Worm (Caenorhabditis elegans) whole organism, mixed stage, embryonic: ENCODE results near the gene F22F7.7.
"Not testable (repeated sequence)": the region's sequence is repeated elsewhere in the genome, so short reads cannot be mapped to it uniquely, and the experiment has no call there.

ENCODE experiments used
- bed-3 ChIP-seq: fragments of 200-800 bp; sonication (Bioruptor generic); optimal IDR thresholded peaks from 3 replicates; lab custom pipeline; 2018; ENCODE audit warnings: mild to moderate bottlenecking, missing genetic modification characterization, moderate library complexity, missing compliant biosample characterization
- blmp-1 ChIP-seq: fragments of 150-350 bp; optimal IDR thresholded peaks from 2 replicates; lab custom pipeline; 2014; ENCODE audit warnings: missing biosample characterization, missing genetic modification characterization
- ceh-43 ChIP-seq: fragments of 200-800 bp; sonication (Bioruptor generic); optimal IDR thresholded peaks from 2 replicates; lab custom pipeline; 2018; ENCODE audit warnings: mild to moderate bottlenecking, missing genetic modification characterization, moderate library complexity, missing compliant biosample characterization
- ces-1 ChIP-seq: fragments of 150-350 bp; optimal IDR thresholded peaks from 2 replicates; lab custom pipeline; 2014; ENCODE audit warnings: missing biosample characterization, missing genetic modification reagents, missing genetic modification characterization
- cnd-1 ChIP-seq: fragments of 200-800 bp; sonication (Bioruptor generic); optimal IDR thresholded peaks from 2 replicates; lab custom pipeline; 2018; ENCODE audit warnings: mild to moderate bottlenecking, missing genetic modification characterization, missing compliant biosample characterization
- elt-1 ChIP-seq: sonication (generic microtip); optimal IDR thresholded peaks from 2 replicates; lab custom pipeline; 2017; ENCODE audit warnings: missing genetic modification characterization, mild to moderate bottlenecking, missing compliant biosample characterization, antibody characterized with exemption, moderate library complexity, borderline replicate concordance; ENCODE audit not compliant: insufficient read depth
- flh-1 ChIP-seq: fragments of 200-800 bp; sonication (Bioruptor generic); optimal IDR thresholded peaks from 2 replicates; lab custom pipeline; 2018; ENCODE audit warnings: mild to moderate bottlenecking, missing genetic modification characterization, moderate library complexity, missing compliant biosample characterization
- ham-2 ChIP-seq: fragments of 200-800 bp; sonication (Bioruptor generic); optimal IDR thresholded peaks from 2 replicates; lab custom pipeline; 2018; ENCODE audit warnings: mild to moderate bottlenecking, missing genetic modification characterization, missing compliant biosample characterization
- hlh-1 ChIP-seq: fragments of 150-350 bp; optimal IDR thresholded peaks from 2 replicates; lab custom pipeline; 2014; ENCODE audit warnings: missing biosample characterization, missing genetic modification reagents, missing genetic modification characterization
- lin-13 ChIP-seq: fragments of 150-350 bp; optimal IDR thresholded peaks from 2 replicates; lab custom pipeline; 2014; ENCODE audit warnings: missing biosample characterization, missing genetic modification characterization
- lin-32 ChIP-seq: fragments of 200-800 bp; sonication (Bioruptor generic); optimal IDR thresholded peaks from 2 replicates; lab custom pipeline; 2018; ENCODE audit warnings: mild to moderate bottlenecking, missing genetic modification characterization, missing compliant biosample characterization
- lsy-2 ChIP-seq: fragments of 150-350 bp; optimal IDR thresholded peaks from 2 replicates; lab custom pipeline; 2014; ENCODE audit warnings: missing biosample characterization, missing genetic modification characterization
- mep-1 ChIP-seq: fragments of 150-350 bp; optimal IDR thresholded peaks from 2 replicates; lab custom pipeline; 2017; ENCODE audit warnings: missing biosample characterization, missing genetic modification reagents, missing genetic modification characterization, inconsistent platforms
- mls-2 ChIP-seq: sonication (generic microtip); optimal IDR thresholded peaks from 2 replicates; lab custom pipeline; 2016; ENCODE audit warnings: mild to moderate bottlenecking, missing genetic modification characterization, moderate library complexity, missing compliant biosample characterization
- nhr-12 ChIP-seq: fragments of 150-350 bp; optimal IDR thresholded peaks from 2 replicates; lab custom pipeline; 2014; ENCODE audit warnings: missing biosample characterization, missing genetic modification characterization
- nhr-237 ChIP-seq: fragments of 150-350 bp; optimal IDR thresholded peaks from 2 replicates; lab custom pipeline; 2014; ENCODE audit warnings: missing biosample characterization, missing genetic modification characterization
- nhr-28 ChIP-seq: fragments of 150-350 bp; optimal IDR thresholded peaks from 2 replicates; lab custom pipeline; 2014; ENCODE audit warnings: missing biosample characterization, missing genetic modification characterization
- pha-4 ChIP-seq: fragments of 150-350 bp; optimal IDR thresholded peaks from 2 replicates; lab custom pipeline; 2018; ENCODE audit warnings: missing biosample characterization, missing genetic modification reagents, missing genetic modification characterization
- snpc-4 ChIP-seq: fragments of 150-350 bp; optimal IDR thresholded peaks from 2 replicates; lab custom pipeline; 2014; ENCODE audit warnings: missing biosample characterization, missing genetic modification characterization
- sptf-1 ChIP-seq: sonication (generic microtip); optimal IDR thresholded peaks from 2 replicates; lab custom pipeline; 2017; ENCODE audit warnings: mild to moderate bottlenecking, missing genetic modification characterization, moderate library complexity, missing compliant biosample characterization
- tbx-8 ChIP-seq: fragments of 200-800 bp; sonication (Bioruptor generic); optimal IDR thresholded peaks from 2 replicates; lab custom pipeline; 2018; ENCODE audit warnings: mild to moderate bottlenecking, missing genetic modification characterization, moderate library complexity, missing compliant biosample characterization
- unc-120 ChIP-seq: sonication (generic microtip); optimal IDR thresholded peaks from 2 replicates; lab custom pipeline; 2017; ENCODE audit warnings: missing genetic modification characterization, missing compliant biosample characterization; ENCODE audit not compliant: poor library complexity, severe bottlenecking
- unc-62 ChIP-seq: fragments of 150-350 bp; optimal IDR thresholded peaks from 2 replicates; lab custom pipeline; 2014; ENCODE audit warnings: missing biosample characterization, missing genetic modification reagents, missing genetic modification characterization
- zip-8 ChIP-seq: fragments of 150-350 bp; optimal IDR thresholded peaks from 2 replicates; lab custom pipeline; 2014; ENCODE audit warnings: missing biosample characterization, missing genetic modification characterization

The F22F7.7 gene

DNA sequence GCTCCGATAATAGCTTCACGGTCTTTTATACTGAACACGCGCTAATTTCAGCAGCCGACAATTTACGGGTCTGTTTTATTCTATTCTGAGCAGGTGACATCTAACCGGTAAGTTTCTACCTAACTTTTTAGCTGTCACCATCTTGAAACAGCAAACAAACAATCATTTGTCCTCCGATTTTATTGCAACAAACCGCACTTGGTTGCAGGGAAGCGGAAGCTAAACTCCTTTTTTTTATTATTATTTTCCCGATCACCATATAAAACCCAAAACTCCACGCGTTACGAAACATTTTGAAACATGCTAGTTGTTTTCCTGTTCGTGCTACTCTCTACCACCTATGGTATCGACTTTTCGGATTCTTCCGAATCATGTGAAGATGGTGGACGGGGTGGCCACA is 42.2 kb downstream of the F22F7.7 start, which contains the start of gene clec-208:
TSS of gene clec-208 (plus strand) at position 301 of the 400 bp plus-strand sequence.
- TF ChIP-seq nhr-28 (tag; lab: Kevin White, UChicago) (no peak), hlh-1 (no peak), unc-120 (tag; lab: Kevin White, UChicago) (no peak), blmp-1 (tag; lab: Kevin White, UChicago) (no peak)

DNA sequence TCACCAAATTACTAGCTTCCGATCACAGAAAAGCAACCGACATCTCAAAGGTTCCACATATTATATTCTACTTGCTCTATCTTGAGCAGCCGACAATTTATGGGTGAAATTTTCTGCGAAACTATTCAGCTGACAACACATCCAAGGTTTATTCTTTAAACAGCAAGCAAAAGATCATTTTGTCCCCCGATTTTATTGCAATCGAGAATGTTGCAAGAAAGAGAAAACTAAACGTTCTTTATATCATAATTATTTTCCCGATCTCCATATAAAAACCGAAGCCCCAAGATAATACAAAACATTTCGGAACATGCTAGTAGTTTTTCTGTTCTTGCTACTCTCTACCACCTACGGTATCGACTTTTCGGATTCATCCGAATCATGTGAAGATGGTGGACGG is 44.1 kb downstream of the F22F7.7 start, which contains the start of gene clec-207:
TSS of gene clec-207 (plus strand) at position 301 of the 400 bp plus-strand sequence.
- TF ChIP-seq snpc-4 (tag; lab: Kevin White, UChicago), result no peak

DNA sequence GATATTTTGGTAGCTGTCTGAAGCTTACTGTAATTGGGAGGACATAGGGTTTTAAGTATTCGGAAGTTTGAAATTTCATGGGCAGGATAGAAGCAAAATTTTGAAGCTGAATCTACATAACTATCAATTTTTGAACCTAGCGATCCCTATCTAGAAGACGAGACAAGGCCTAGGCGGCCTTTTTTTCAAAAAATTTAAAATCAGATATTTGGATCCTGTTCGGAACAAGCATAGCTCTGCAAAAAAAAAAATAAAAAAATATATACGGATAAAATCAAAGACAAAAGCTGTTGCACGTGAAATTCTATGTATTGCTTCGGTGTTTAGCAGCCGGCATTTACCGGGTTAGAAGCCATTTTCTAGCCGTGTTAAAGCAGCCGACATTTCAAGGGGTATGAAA is 44.6 kb downstream of the F22F7.7 start, which contains the start of gene F36F12.2:
TSS of gene F36F12.2 (minus strand) at position 101 of the 400 bp plus-strand sequence.
- TF ChIP-seq mep-1 (no peak), blmp-1 (tag; lab: Kevin White, UChicago) (no peak), lin-32 (GFP tag; lab: Kevin White, UChicago) (no peak), nhr-28 (tag; lab: Kevin White, UChicago) (no peak), unc-62 (GFP tag; lab: Kevin White, UChicago) (no peak), unc-120 (tag; lab: Kevin White, UChicago) (no peak), lin-13 (no peak), ceh-43 (GFP tag; lab: Kevin White, UChicago) (no peak), flh-1 (GFP tag; lab: Kevin White, UChicago) (no peak), tbx-8 (GFP tag; lab: Kevin White, UChicago) (no peak), nhr-12 (tag; lab: Kevin White, UChicago) (no peak), ces-1 (GFP tag; lab: Kevin White, UChicago) (no peak), ham-2 (no peak), cnd-1 (no peak), zip-8 (no peak)

DNA sequence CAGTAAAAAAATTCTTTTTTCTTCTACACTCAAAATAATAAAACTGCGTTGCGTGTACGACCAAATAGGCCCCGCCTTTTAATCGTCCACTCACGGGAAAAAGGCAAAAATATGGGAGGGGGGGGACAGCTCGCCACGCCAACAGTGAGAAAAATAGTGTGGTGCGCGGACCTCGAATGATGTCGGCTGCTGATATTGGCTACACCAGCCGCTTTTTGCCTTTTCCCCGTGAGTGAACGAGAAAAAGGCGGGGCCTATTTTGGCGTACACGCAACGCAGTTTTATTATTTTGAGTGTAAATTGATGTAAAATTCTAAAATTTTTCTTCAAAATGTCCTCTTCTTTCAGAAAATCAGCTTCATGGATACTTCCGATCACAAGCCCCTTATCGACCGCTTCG is 49.5 kb downstream of the F22F7.7 start, which contains the start of gene ztf-28:
TSS of gene ztf-28 (plus strand) at position 349 of the 400 bp plus-strand sequence.
- not testable (repeated sequence) for TF ChIP-seq nhr-12, elt-1, nhr-237 (tag; lab: Kevin White, UChicago)
- TF ChIP-seq, all 35 proteins: peak for 0; not testable (repeated sequence) for 35

DNA sequence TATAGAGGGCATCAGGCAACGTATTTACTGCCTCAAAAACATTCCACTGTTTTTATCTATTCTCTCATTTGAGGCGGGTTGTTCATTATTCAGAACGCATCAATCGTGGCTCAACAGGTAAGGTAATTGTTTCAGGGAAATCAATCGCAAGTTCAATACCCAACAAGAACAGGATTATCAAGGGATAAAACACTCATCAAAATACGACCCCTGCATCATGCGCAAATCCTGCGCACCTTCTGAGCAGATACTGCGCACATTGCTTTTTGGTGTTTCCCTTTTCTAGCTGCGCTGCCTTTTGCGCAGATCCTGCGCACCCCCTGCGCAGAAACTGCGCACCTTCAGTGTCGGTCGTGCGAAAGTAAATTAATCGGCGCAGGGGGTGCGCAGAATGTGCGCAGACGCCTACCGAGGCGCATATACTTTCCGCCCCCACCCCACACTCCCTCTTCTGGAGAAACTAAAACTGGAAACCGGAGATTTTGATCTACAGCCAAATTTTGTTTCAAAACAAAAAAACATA is 54.0 kb downstream of the F22F7.7 start, which contains the start of gene F36F12.3:
TSS of gene F36F12.3 (plus strand) at position 51 of the 523 bp plus-strand sequence.
- TF ChIP-seq mls-2, blmp-1, sptf-1 (tag; lab: Kevin White, UChicago): not testable (repeated sequence)

DNA sequence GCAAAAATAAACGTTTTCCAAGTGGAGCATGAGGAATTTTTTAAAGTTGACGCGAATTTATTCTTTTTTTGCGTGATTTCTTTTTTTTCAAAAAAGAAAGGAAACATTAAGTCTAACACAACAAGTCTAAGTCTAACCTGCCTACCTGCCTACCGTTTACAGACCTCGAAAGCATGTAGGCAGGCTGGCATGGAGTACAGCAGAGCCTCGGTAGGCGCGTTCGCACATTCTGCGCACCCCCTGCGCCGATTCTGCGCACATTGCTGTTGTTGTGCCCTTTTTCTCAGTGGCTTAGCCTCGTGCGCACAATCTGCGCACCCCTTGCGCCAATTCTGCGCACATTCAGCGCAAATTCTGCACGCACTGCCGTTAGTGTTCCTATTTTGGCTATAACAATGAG is 56.0 kb downstream of the F22F7.7 start:
- TF ChIP-seq pha-4 (no peak), ham-2 (no peak), zip-8 (no peak), lsy-2 (no peak)

DNA sequence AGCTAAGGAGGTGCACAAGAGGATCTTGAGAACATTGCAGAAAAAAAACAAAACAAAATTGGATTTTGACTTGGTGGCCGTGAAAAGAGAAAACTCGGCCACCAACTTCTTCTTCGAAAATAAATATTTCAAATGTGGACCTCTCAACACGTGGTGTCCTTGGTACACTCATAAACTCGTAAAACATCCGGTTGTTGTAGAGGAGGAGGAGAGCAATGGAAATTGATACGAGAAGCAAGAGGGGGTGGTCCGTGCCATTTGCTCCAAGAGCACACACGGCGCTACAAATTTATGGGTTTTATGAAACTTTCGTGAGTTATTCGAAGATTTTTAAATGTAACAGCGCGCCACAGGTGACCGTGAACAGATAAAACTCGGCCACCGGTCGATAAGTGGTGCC is 57.9 kb downstream of the F22F7.7 start:
- TF ChIP-seq hlh-1, result peak; percentile 64
- TF ChIP-seq mls-2 (tag; lab: Kevin White, UChicago), result no peak
- no peak for TF ChIP-seq bed-3 (GFP tag; lab: Kevin White, UChicago)
